Worm (Caenorhabditis elegans) whole organism, late embryonic: ENCODE results near the gene srh-194.
"Not testable (repeated sequence)": the region's sequence is repeated elsewhere in the genome, so short reads cannot be mapped to it uniquely, and the experiment has no call there.

Source experiments
- F13H6.1 ChIP-seq: sonication (generic microtip); optimal IDR thresholded peaks from 2 replicates; lab custom pipeline; 2016; ENCODE audit warnings: missing genetic modification characterization, missing compliant biosample characterization
- ama-1 ChIP-seq: fragments of 150-350 bp; optimal IDR thresholded peaks from 2 replicates; lab custom pipeline; 2014
- ceh-14 ChIP-seq: sonication (generic microtip); optimal IDR thresholded peaks from 2 replicates; lab custom pipeline; 2016; ENCODE audit warnings: missing genotype, missing genetic modification characterization, missing compliant biosample characterization
- ceh-18 ChIP-seq: sonication (generic microtip); optimal IDR thresholded peaks from 2 replicates; lab custom pipeline; 2016; ENCODE audit warnings: missing genetic modification characterization, missing compliant biosample characterization
- ceh-30 ChIP-seq: fragments of 150-350 bp; optimal IDR thresholded peaks from 2 replicates; lab custom pipeline; 2014; ENCODE audit warnings: missing biosample characterization, missing genetic modification characterization
- ceh-9 ChIP-seq: sonication (generic microtip); optimal IDR thresholded peaks from 2 replicates; lab custom pipeline; 2016; ENCODE audit warnings: mild to moderate bottlenecking, missing genetic modification characterization, inconsistent platforms, missing compliant biosample characterization
- nhr-232 ChIP-seq: sonication (generic microtip); optimal IDR thresholded peaks from 2 replicates; lab custom pipeline; 2016; ENCODE audit warnings: missing genetic modification characterization, missing compliant biosample characterization
- pat-9 ChIP-seq: fragments of 200-800 bp; sonication (Bioruptor generic); optimal IDR thresholded peaks from 2 replicates; lab custom pipeline; 2018; ENCODE audit warnings: mild to moderate bottlenecking, missing genetic modification characterization, moderate library complexity, missing compliant biosample characterization
- pqm-1 ChIP-seq: sonication (generic microtip); optimal IDR thresholded peaks from 2 replicates; lab custom pipeline; 2016; ENCODE audit warnings: missing genetic modification characterization, missing compliant biosample characterization
- unc-42 ChIP-seq: sonication (generic microtip); optimal IDR thresholded peaks from 2 replicates; lab custom pipeline; 2016; ENCODE audit warnings: missing genotype, missing genetic modification characterization, missing compliant biosample characterization

DNA sequence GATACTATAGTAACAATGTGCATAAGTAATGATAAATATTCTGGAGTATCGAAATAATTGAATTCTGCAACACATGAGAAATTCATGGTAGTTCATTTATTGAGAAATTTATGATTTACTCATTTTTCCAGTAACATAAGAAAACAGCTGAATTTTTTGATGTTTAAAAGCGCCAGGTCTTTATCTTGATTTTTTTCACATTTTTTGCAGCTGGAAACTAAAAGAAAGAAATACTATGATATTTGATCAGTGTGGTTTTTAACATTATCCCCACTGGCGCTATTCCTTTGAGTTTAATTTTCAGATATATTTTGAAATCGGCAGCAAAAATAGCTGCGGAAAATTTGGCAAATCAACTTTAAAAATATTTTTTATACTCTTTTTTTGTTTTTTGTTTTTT is at the start of gene srh-194:
- TF ChIP-seq pqm-1; unc-42; nhr-232 (tag; lab: Kevin White, UChicago); ceh-18 (tag; lab: Kevin White, UChicago); ceh-14 (tag; lab: Kevin White, UChicago); ceh-9 (tag; lab: Kevin White, UChicago); F13H6.1; ceh-30 (tag; lab: Kevin White, UChicago); ama-1 (lab: Kevin White, UChicago); pat-9: not testable (repeated sequence)
